Worm (Caenorhabditis elegans): ENCODE data around the gene ugt-35.

ce11 chrV:10671618-10672017, 17.6 kb upstream of the ugt-35 start, which contains the start of gene ceh-22:
- TF ChIP-seq F13C5.2 (tag; optimal IDR thresholded peaks at IDR 0.05): no peak
- TF ChIP-seq hnd-1 (tag; optimal IDR thresholded peaks at IDR 0.05): no peak
- TF ChIP-seq ceh-13 (GFP tag; optimal IDR thresholded peaks at IDR 0.05): no peak
- TF ChIP-seq tbx-37 (GFP tag; conservative IDR thresholded peaks at IDR 0.05): no peak
- no peak for TF ChIP-seq hmg-4 (GFP tag; optimal IDR thresholded peaks at IDR 0.05)
- no peak for TF ChIP-seq ama-1 (optimal IDR thresholded peaks at IDR 0.05)
- TF ChIP-seq flt-1 (GFP tag; IDR thresholded peaks at IDR 0.05): no peak

Measured in whole organism, early embryonic.